Worm (Caenorhabditis elegans) whole organism, mixed stage, embryonic: Measurements from ENCODE around the gene R04F11.5.

Experiments
- ceh-43 ChIP-seq: fragments of 200-800 bp; sonication (Bioruptor generic); optimal IDR thresholded peaks from 2 replicates; lab custom pipeline; 2018; ENCODE audit warnings: mild to moderate bottlenecking, missing genetic modification characterization, moderate library complexity, missing compliant biosample characterization
- drap-1 ChIP-seq: fragments of 200-800 bp; sonication (Bioruptor generic); optimal IDR thresholded peaks from 3 replicates; lab custom pipeline; 2018; ENCODE audit warnings: mild to moderate bottlenecking, missing genetic modification characterization, missing compliant biosample characterization
- elt-3 ChIP-seq: fragments of 150-350 bp; optimal IDR thresholded peaks from 2 replicates; lab custom pipeline; 2014; ENCODE audit warnings: missing biosample characterization, missing genetic modification characterization
- flh-1 ChIP-seq: fragments of 200-800 bp; sonication (Bioruptor generic); optimal IDR thresholded peaks from 2 replicates; lab custom pipeline; 2018; ENCODE audit warnings: mild to moderate bottlenecking, missing genetic modification characterization, moderate library complexity, missing compliant biosample characterization
- lin-32 ChIP-seq: fragments of 200-800 bp; sonication (Bioruptor generic); optimal IDR thresholded peaks from 2 replicates; lab custom pipeline; 2018; ENCODE audit warnings: mild to moderate bottlenecking, missing genetic modification characterization, missing compliant biosample characterization
- nhr-2 ChIP-seq: fragments of 150-350 bp; optimal IDR thresholded peaks from 2 replicates; lab custom pipeline; 2014; ENCODE audit warnings: missing biosample characterization, missing genetic modification characterization
- pha-4 ChIP-seq: fragments of 150-350 bp; optimal IDR thresholded peaks from 2 replicates; lab custom pipeline; 2018; ENCODE audit warnings: missing biosample characterization, missing genetic modification reagents, missing genetic modification characterization
- sem-2 ChIP-seq: fragments of 200-800 bp; sonication (Bioruptor generic); optimal IDR thresholded peaks from 2 replicates; lab custom pipeline; 2018; ENCODE audit warnings: mild to moderate bottlenecking, missing genetic modification characterization, missing compliant biosample characterization
- snpc-4 ChIP-seq: fragments of 150-350 bp; optimal IDR thresholded peaks from 2 replicates; lab custom pipeline; 2014; ENCODE audit warnings: missing biosample characterization, missing genetic modification characterization
- tbx-8 ChIP-seq: fragments of 200-800 bp; sonication (Bioruptor generic); optimal IDR thresholded peaks from 2 replicates; lab custom pipeline; 2018; ENCODE audit warnings: mild to moderate bottlenecking, missing genetic modification characterization, moderate library complexity, missing compliant biosample characterization

Gene R04F11.5

DNA sequence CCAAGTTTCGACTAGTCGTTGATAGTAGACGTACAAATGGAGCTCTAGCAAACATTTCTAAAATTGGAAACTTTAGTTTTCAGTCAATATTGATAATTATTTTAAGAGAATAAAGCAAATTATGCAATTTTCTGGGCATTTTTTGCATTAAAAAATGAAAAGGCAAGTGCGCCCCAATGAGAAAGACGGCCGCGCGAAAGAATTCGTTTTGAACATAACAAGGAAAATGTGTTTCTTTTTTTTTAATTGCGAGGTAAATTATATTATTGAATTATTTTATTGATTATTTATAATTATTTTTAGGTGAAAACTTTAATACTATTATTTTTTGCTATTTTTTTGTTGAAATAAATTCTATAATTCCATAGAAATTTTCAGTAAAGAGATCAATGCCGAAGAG, 46.3 kb downstream of the R04F11.5 start, which contains the start of the genes tsfm-1 and capg-2:
Gene tsfm-1, minus strand, starts transcription at position 57 of the 400 bp plus-strand sequence.
Gene capg-2, plus strand, starts transcription at position 379 of the 400 bp plus-strand sequence.
- no peak for TF ChIP-seq nhr-2 (tag; lab: Kevin White, UChicago)
- no peak for TF ChIP-seq lin-32 (GFP tag; lab: Kevin White, UChicago)
- no peak for TF ChIP-seq pha-4 (tag; lab: Kevin White, UChicago)
- TF ChIP-seq elt-3 (tag; lab: Kevin White, UChicago), result no peak

DNA sequence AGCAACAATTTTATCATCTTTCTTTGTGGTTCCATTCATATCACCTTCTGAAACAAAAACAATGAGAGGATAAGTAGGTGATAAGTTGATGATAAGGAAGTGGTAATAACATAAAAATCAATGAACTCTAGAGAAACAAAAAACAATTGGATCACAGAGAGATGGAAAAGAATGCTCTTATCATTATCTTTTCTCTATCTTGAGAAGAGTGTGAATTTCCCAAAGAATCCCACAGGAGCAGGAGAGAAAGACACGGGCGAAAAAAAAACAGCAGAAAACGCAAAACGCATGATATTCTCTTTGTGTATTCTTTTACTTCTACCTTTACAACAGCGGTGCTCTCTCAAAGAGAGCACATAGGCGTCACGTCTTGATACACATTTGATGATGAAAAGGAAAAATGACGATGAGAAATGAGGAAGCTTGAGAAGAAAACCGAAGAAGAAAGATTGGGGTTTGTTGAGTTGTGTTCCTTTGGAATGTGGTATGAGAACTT, 48.5 kb downstream of the R04F11.5 start, which contains the start of gene twk-24:
Gene twk-24, minus strand, starts transcription at position 51 of the 496 bp plus-strand sequence.
- TF ChIP-seq snpc-4 (tag; lab: Kevin White, UChicago) (no peak), tbx-8 (GFP tag; lab: Kevin White, UChicago) (no peak), drap-1 (GFP tag; lab: Kevin White, UChicago) (no peak), pha-4 (tag; lab: Kevin White, UChicago) (no peak), flh-1 (GFP tag; lab: Kevin White, UChicago) (no peak), sem-2 (GFP tag; lab: Kevin White, UChicago) (no peak), ceh-43 (no peak)
